Worm (Caenorhabditis elegans) whole organism, dauer: Measurements from ENCODE around the gene smf-3.
"Not testable (repeated sequence)": the region's sequence is repeated elsewhere in the genome, so short reads cannot be mapped to it uniquely, and the experiment has no call there.

Experiments used
- unc-62 ChIP-seq: sonication (generic microtip); optimal IDR thresholded peaks from 2 replicates; lab custom pipeline; 2017; ENCODE audit warnings: missing biosample characterization, missing genetic modification reagents, missing genetic modification characterization

The smf-3 gene

ce11 chrIV:2665388-2665978, 46.8 kb downstream of the smf-3 start:
- TF ChIP-seq unc-62 (GFP tag; lab: Kevin White, UChicago) = no peak

- TF ChIP-seq unc-62 (GFP tag; lab: Kevin White, UChicago) = no peak
Measured at ce11 chrIV:2666127-2666526, 47.5 kb downstream of the smf-3 start.

DNA sequence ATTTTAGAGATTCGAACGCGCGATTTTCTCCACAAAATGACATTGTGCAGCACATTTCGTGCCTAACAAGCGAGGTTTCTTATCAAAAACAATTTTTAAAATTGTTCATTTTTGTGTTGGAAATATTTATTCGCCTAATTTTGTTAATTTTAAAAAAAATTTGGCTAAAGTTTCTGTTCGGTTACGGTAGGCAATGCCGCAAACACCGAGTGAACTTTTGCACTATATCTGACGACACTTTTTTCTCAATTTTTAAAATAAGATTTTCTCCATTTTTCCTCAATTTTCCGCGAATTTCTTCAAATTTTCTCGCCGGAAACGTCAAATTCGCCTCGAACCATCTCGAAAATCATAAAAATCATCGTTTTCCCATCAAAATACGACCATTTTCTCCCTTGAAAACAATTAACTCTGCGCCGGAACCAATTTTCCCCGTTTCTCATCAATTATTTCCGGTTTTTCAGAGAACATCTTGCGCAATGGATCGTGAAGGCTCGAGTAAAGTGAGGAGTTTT, 48.0 kb downstream of the smf-3 start, which contains the start of gene Y69A2AR.1:
Y69A2AR.1 (plus strand) TSS at position 465 of the 515 bp plus-strand sequence.
- TF ChIP-seq unc-62 (GFP tag; lab: Kevin White, UChicago) = no peak

ce11 chrIV:2670664-2671063, 52.0 kb downstream of the smf-3 start:
- no peak for TF ChIP-seq unc-62 (GFP tag; lab: Kevin White, UChicago)

- not testable (repeated sequence) for TF ChIP-seq unc-62 (GFP tag; lab: Kevin White, UChicago)
Measured at ce11 chrIV:2674915-2675314, 56.2 kb downstream of the smf-3 start, which contains the start of gene gpx-4. Gene gpx-4, minus strand, starts transcription at chrIV:2675015.
